Fruit fly (Drosophila melanogaster) whole organism, embryonic: ENCODE results near the gene CG10353.

Source experiments
- Antp ChIP-seq: fragments of 200-800 bp; sonication (Bioruptor generic); optimal IDR thresholded peaks from 3 replicates; lab custom pipeline; 2016; ENCODE audit warnings: missing biosample characterization, missing genetic modification characterization
- Atf-2 ChIP-seq: fragments of 200-800 bp; sonication (Bioruptor generic); optimal IDR thresholded peaks from 2 replicates; lab custom pipeline; 2016; ENCODE audit warnings: missing biosample characterization, missing genetic modification characterization
- Blimp-1 ChIP-seq: fragments of 200-800 bp; sonication (Bioruptor generic); optimal IDR thresholded peaks from 3 replicates; lab custom pipeline; 2018; ENCODE audit warnings: missing biosample characterization, missing genetic modification characterization, mild to moderate bottlenecking, moderate library complexity, missing genetic modification reagents
- BtbVII ChIP-seq: fragments of 200-800 bp; sonication (Bioruptor generic); optimal IDR thresholded peaks from 3 replicates; lab custom pipeline; 2017; ENCODE audit warnings: missing biosample characterization, mild to moderate bottlenecking, missing genetic modification characterization
- CG10147 ChIP-seq: fragments of 200-800 bp; sonication (Bioruptor generic); optimal IDR thresholded peaks from 2 replicates; lab custom pipeline; 2019; ENCODE audit warnings: missing biosample characterization, mild to moderate bottlenecking, missing genetic modification characterization, moderate library complexity
- CG10366 ChIP-seq: fragments of 200-800 bp; sonication (Bioruptor generic); IDR thresholded peaks from 2 replicates; pipeline ENCODE4 v1.3.6; 2022; ENCODE audit warnings: missing biosample characterization, missing genetic modification characterization
- CG10654 ChIP-seq: fragments of 200-800 bp; sonication (Bioruptor generic); optimal IDR thresholded peaks from 2 replicates; lab custom pipeline; 2016; ENCODE audit warnings: missing biosample characterization, missing genetic modification characterization
- CG11093 ChIP-seq: fragments of 200-800 bp; sonication (Bioruptor generic); IDR thresholded peaks from 3 replicates; pipeline ENCODE4 v1.3.6; 2022; ENCODE audit warnings: missing biosample characterization, missing genetic modification characterization
- CG14050 ChIP-seq: fragments of 200-800 bp; sonication (Bioruptor generic); IDR thresholded peaks from 3 replicates; pipeline ENCODE4 v1.3.6; 2022; ENCODE audit warnings: missing biosample characterization, missing genetic modification characterization
- CG14667 ChIP-seq: fragments of 200-800 bp; sonication (Bioruptor generic); IDR thresholded peaks from 2 replicates; pipeline ENCODE4 v1.3.6; 2022; ENCODE audit warnings: missing biosample characterization, missing genetic modification characterization
- CG14965 ChIP-seq: fragments of 200-800 bp; sonication (Bioruptor generic); optimal IDR thresholded peaks from 2 replicates; lab custom pipeline; 2016; ENCODE audit warnings: missing biosample characterization, missing genetic modification characterization, borderline replicate concordance
- CG16815 ChIP-seq: fragments of 200-800 bp; sonication (Bioruptor generic); optimal IDR thresholded peaks from 3 replicates; lab custom pipeline; 2017; ENCODE audit warnings: missing biosample characterization, mild to moderate bottlenecking, missing genetic modification characterization
- CG17359 ChIP-seq: fragments of 200-800 bp; sonication (Bioruptor generic); optimal IDR thresholded peaks from 3 replicates; lab custom pipeline; 2018; ENCODE audit warnings: missing biosample characterization, mild to moderate bottlenecking, missing genetic modification characterization, moderate library complexity
- CG30431 ChIP-seq: fragments of 200-800 bp; sonication (Bioruptor generic); optimal IDR thresholded peaks from 2 replicates; lab custom pipeline; 2017; ENCODE audit warnings: missing biosample characterization, missing genetic modification characterization
- CG33557 ChIP-seq: fragments of 200-800 bp; sonication (Bioruptor generic); optimal IDR thresholded peaks from 2 replicates; lab custom pipeline; 2019; ENCODE audit warnings: missing biosample characterization, mild to moderate bottlenecking, missing genetic modification characterization, moderate library complexity
- CG4360 ChIP-seq: fragments of 200-800 bp; sonication (Bioruptor generic); IDR thresholded peaks from 2 replicates; pipeline ENCODE4 v1.3.6; 2022; ENCODE audit warnings: missing biosample characterization, missing genetic modification characterization
- CG5953 ChIP-seq: fragments of 200-800 bp; sonication (Bioruptor generic); IDR thresholded peaks from 2 replicates; pipeline ENCODE4 v1.3.6; 2022; ENCODE audit warnings: missing biosample characterization, missing genetic modification characterization
- CG6175 ChIP-seq: fragments of 200-800 bp; sonication (Bioruptor generic); IDR thresholded peaks from 3 replicates; pipeline ENCODE4 v1.3.6; 2022; ENCODE audit warnings: missing biosample characterization, missing genetic modification characterization
- CG6689 ChIP-seq: fragments of 200-800 bp; sonication (Bioruptor generic); IDR thresholded peaks from 2 replicates; pipeline ENCODE4 v1.3.6; 2022; ENCODE audit warnings: missing biosample characterization, missing genetic modification characterization
- CG6791 ChIP-seq: fragments of 200-800 bp; sonication (Bioruptor generic); IDR thresholded peaks from 3 replicates; pipeline ENCODE4 v1.3.6; 2022; ENCODE audit warnings: missing biosample characterization, missing genetic modification characterization; ENCODE audit not compliant: partially characterized antibody
- CG6813 ChIP-seq: fragments of 200-800 bp; sonication (Bioruptor generic); optimal IDR thresholded peaks from 2 replicates; lab custom pipeline; 2017; ENCODE audit warnings: missing biosample characterization, missing genetic modification characterization, mild to moderate bottlenecking, moderate library complexity, missing genetic modification reagents
- CG7357 ChIP-seq: fragments of 200-800 bp; sonication (Bioruptor generic); IDR thresholded peaks from 3 replicates; pipeline ENCODE4 v1.3.6; 2022; ENCODE audit warnings: missing biosample characterization, missing genetic modification characterization
- CG8281 ChIP-seq: fragments of 200-800 bp; sonication (Bioruptor generic); optimal IDR thresholded peaks from 2 replicates; lab custom pipeline; 2018; ENCODE audit warnings: missing biosample characterization, mild to moderate bottlenecking, missing genetic modification characterization, moderate library complexity
- CG9437 ChIP-seq: fragments of 200-800 bp; sonication (Bioruptor generic); optimal IDR thresholded peaks from 2 replicates; lab custom pipeline; 2018; ENCODE audit warnings: missing biosample characterization, mild to moderate bottlenecking, missing genetic modification characterization
- Chrac-16 ChIP-seq: fragments of 200-800 bp; sonication (Bioruptor generic); optimal IDR thresholded peaks from 3 replicates; lab custom pipeline; 2016; ENCODE audit warnings: missing biosample characterization, missing genetic modification characterization
- Doc2 ChIP-seq: fragments of 200-800 bp; sonication (Bioruptor generic); IDR thresholded peaks from 2 replicates; pipeline ENCODE4 v1.3.6; 2022; ENCODE audit warnings: missing biosample characterization, missing genetic modification characterization
- Eip74EF ChIP-seq, 2 experiments: fragments of 200-800 bp in 1 of 2; fragments of >200 bp in 1 of 2; sonication (Bioruptor generic) in 1 of 2; optimal IDR thresholded peaks; 2 replicates each; lab custom pipeline; 2017 to 2019; ENCODE audit warnings: missing biosample characterization in 2 of 2, missing genetic modification characterization in 2 of 2, mild to moderate bottlenecking in 1 of 2, moderate library complexity in 1 of 2
- Hr39 ChIP-seq: fragments of >200 bp; optimal IDR thresholded peaks from 2 replicates; lab custom pipeline; 2017
- MBD-R2 ChIP-seq: fragments of 200-800 bp; sonication (Bioruptor generic); IDR thresholded peaks from 2 replicates; pipeline ENCODE4 v1.3.6; 2022; ENCODE audit warnings: missing biosample characterization, missing genetic modification characterization
- Oaz ChIP-seq: fragments of 200-800 bp; sonication (Bioruptor generic); IDR thresholded peaks from 2 replicates; pipeline ENCODE4 v1.3.6; 2022; ENCODE audit warnings: missing biosample characterization, missing genetic modification characterization
- Sry-β ChIP-seq: fragments of 200-800 bp; sonication (Bioruptor generic); optimal IDR thresholded peaks from 2 replicates; lab custom pipeline; 2018; ENCODE audit warnings: missing biosample characterization, mild to moderate bottlenecking, missing genetic modification characterization, moderate library complexity
- ato ChIP-seq: fragments of 200-800 bp; sonication (Bioruptor generic); IDR thresholded peaks from 2 replicates; pipeline ENCODE4 v1.3.6; 2022; ENCODE audit warnings: missing biosample characterization, missing genetic modification characterization; ENCODE audit not compliant: partially characterized antibody
- chm ChIP-seq: fragments of 200-800 bp; sonication (Bioruptor generic); IDR thresholded peaks from 2 replicates; pipeline ENCODE4 v1.3.6; 2022; ENCODE audit warnings: missing biosample characterization, missing genetic modification characterization
- dmrt11E ChIP-seq: fragments of 200-800 bp; sonication (Bioruptor generic); optimal IDR thresholded peaks from 3 replicates; lab custom pipeline; 2018; ENCODE audit warnings: missing biosample characterization, mild to moderate bottlenecking, missing genetic modification characterization, moderate library complexity
- fd102C ChIP-seq: fragments of 200-800 bp; sonication (Bioruptor generic); optimal IDR thresholded peaks from 2 replicates; lab custom pipeline; 2018; ENCODE audit warnings: missing biosample characterization, mild to moderate bottlenecking, missing genetic modification characterization, moderate library complexity
- lmd ChIP-seq: fragments of 200-800 bp; sonication (Bioruptor generic); IDR thresholded peaks from 2 replicates; pipeline ENCODE4 v1.3.6; 2022; ENCODE audit warnings: missing biosample characterization, missing genetic modification characterization
- lola ChIP-seq, 3 experiments: fragments of >200 bp in 2 of 3; fragments of 200-800 bp in 1 of 3; sonication (Bioruptor generic) in 1 of 3; optimal IDR thresholded peaks; 2 replicates each; lab custom pipeline; 2017 to 2019; ENCODE audit warnings: missing biosample characterization in 3 of 3, missing genetic modification characterization in 3 of 3, mild to moderate bottlenecking in 1 of 3, moderate library complexity in 1 of 3
- otp ChIP-seq: fragments of 200-800 bp; sonication (Bioruptor generic); IDR thresholded peaks from 3 replicates; pipeline ENCODE4, ENCODE4 v1.3.6; 2022; ENCODE audit warnings: missing biosample characterization, missing genetic modification characterization
- pzg ChIP-seq: fragments of 200-800 bp; sonication (Bioruptor generic); optimal IDR thresholded peaks from 3 replicates; lab custom pipeline; 2018; ENCODE audit warnings: missing biosample characterization, mild to moderate bottlenecking, missing genetic modification characterization, moderate library complexity
- sim ChIP-seq: fragments of 200-800 bp; sonication (Bioruptor generic); IDR thresholded peaks from 2 replicates; pipeline ENCODE4 v1.3.6; 2022; ENCODE audit warnings: missing biosample characterization, missing genetic modification characterization
- sisA ChIP-seq: fragments of 200-800 bp; sonication (Bioruptor generic); IDR thresholded peaks from 2 replicates; pipeline ENCODE4 v1.3.6; 2022; ENCODE audit warnings: missing biosample characterization, missing genetic modification characterization
- slp2 ChIP-seq: fragments of 200-800 bp; sonication (Bioruptor generic); optimal IDR thresholded peaks from 2 replicates; lab custom pipeline; 2016; ENCODE audit warnings: missing biosample characterization, missing genetic modification characterization
- so ChIP-seq: fragments of 200-800 bp; sonication (Bioruptor generic); IDR thresholded peaks from 3 replicates; pipeline ENCODE4 v1.3.6; 2022; ENCODE audit warnings: missing biosample characterization, missing genetic modification characterization
- tap ChIP-seq: fragments of 200-800 bp; optimal IDR thresholded peaks from 3 replicates; lab custom pipeline; 2019; ENCODE audit warnings: missing biosample characterization, mild to moderate bottlenecking, missing genetic modification characterization, moderate library complexity
- tin ChIP-seq: fragments of 200-800 bp; sonication (Bioruptor generic); optimal IDR thresholded peaks from 3 replicates; lab custom pipeline; 2016; ENCODE audit warnings: missing biosample characterization, missing genetic modification characterization
- twi ChIP-seq: fragments of 200-800 bp; optimal IDR thresholded peaks from 2 replicates; lab custom pipeline; 2019; ENCODE audit warnings: missing biosample characterization, mild to moderate bottlenecking, missing genetic modification characterization, moderate library complexity
- unpg ChIP-seq: fragments of 200-800 bp; sonication (Bioruptor generic); optimal IDR thresholded peaks from 3 replicates; lab custom pipeline; 2018; ENCODE audit warnings: missing biosample characterization, mild to moderate bottlenecking, missing genetic modification characterization, moderate library complexity
- vvl ChIP-seq: fragments of 200-800 bp; sonication (Bioruptor generic); IDR thresholded peaks from 2 replicates; pipeline ENCODE4 v1.3.6; 2022; ENCODE audit warnings: missing biosample characterization, missing genetic modification characterization
- yki ChIP-seq: fragments of >200 bp; optimal IDR thresholded peaks from 3 replicates; lab custom pipeline; 2018
- z ChIP-seq: fragments of 200-800 bp; sonication (Bioruptor generic); IDR thresholded peaks from 3 replicates; pipeline ENCODE4 v1.3.6; 2022; ENCODE audit warnings: missing biosample characterization, missing genetic modification characterization
- zf30C ChIP-seq: fragments of 200-800 bp; sonication (Bioruptor generic); optimal IDR thresholded peaks from 3 replicates; lab custom pipeline; 2018; ENCODE audit warnings: missing biosample characterization, mild to moderate bottlenecking, missing genetic modification characterization

Gene CG10353

dm6 chrX:11841702-11842378 lies 45.1 kb downstream of the CG10353 start (continued):
- TF ChIP-seq CG6813 (GFP tag; lab: Kevin White, UChicago) (no peak), sim (GFP tag; lab: Robert Waterston, UW) (no peak), Sry-β (GFP tag; lab: Kevin White, UChicago) (no peak), tin (GFP tag; lab: Kevin White, UChicago) (no peak), MBD-R2 (GFP tag; lab: Robert Waterston, UW) (no peak), CG11093 (no peak), Eip74EF (GFP tag; optimal IDR thresholded peaks at IDR 0.05; lab: Kevin White, UChicago) (peak in 1 of 2 experiments; percentile 53), tap (peak; percentile 37), Chrac-16 (GFP tag; lab: Kevin White, UChicago) (no peak), pzg (no peak), CG6689 (GFP tag; lab: Robert Waterston, UW) (no peak), CG14965 (GFP tag; lab: Kevin White, UChicago) (no peak), chm (GFP tag; lab: Robert Waterston, UW) (no peak), CG10654 (GFP tag; lab: Kevin White, UChicago) (no peak), so (GFP tag; lab: Robert Waterston, UW) (no peak), Hr39 (lab: Kevin White, UChicago) (no peak), twi (tag; lab: Kevin White, UChicago) (no peak), CG5953 (GFP tag; lab: Robert Waterston, UW) (no peak), CG8281 (tag; lab: Kevin White, UChicago) (no peak), unpg (GFP tag; lab: Kevin White, UChicago) (peak; percentile 22), Atf-2 (no peak), CG4360 (no peak), CG7357 (GFP tag; lab: Robert Waterston, UW) (no peak), otp (GFP tag; lab: Robert Waterston, UW) (no peak), slp2 (GFP tag; lab: Kevin White, UChicago) (no peak), z (GFP tag; lab: Robert Waterston, UW) (no peak), yki (no peak), Oaz (no peak), BtbVII (no peak), Blimp-1 (peak; percentile 92), CG14667 (GFP tag; lab: Robert Waterston, UW) (no peak), dmrt11E (tag; lab: Kevin White, UChicago) (no peak), zf30C (GFP tag; lab: Kevin White, UChicago) (no peak), sisA (no peak), CG6791 (GFP tag; lab: Robert Waterston, UW) (no peak), Antp (GFP tag; lab: Kevin White, UChicago) (no peak), CG16815 (GFP tag; lab: Kevin White, UChicago) (no peak), CG30431 (GFP tag; lab: Kevin White, UChicago) (no peak), CG14050 (GFP tag; lab: Robert Waterston, UW) (no peak), CG33557 (GFP tag; lab: Kevin White, UChicago) (no peak), CG17359 (tag; lab: Kevin White, UChicago) (peak; percentile 53), fd102C (GFP tag; lab: Kevin White, UChicago) (no peak), lmd (GFP tag; lab: Robert Waterston, UW) (no peak), CG10147 (GFP tag; lab: Kevin White, UChicago) (no peak), CG9437 (no peak), vvl (GFP tag; lab: Robert Waterston, UW) (peak; percentile 36; the same call in 1 of the 2 replicates), CG10366 (no peak), Doc2 (GFP tag; lab: Robert Waterston, UW) (no peak), CG6175 (GFP tag; lab: Robert Waterston, UW) (no peak), lola (GFP tag; optimal IDR thresholded peaks at IDR 0.05; lab: Kevin White, UChicago) (no peak), ato (no peak)
